Worm (Caenorhabditis elegans) whole organism, late embryonic: ENCODE data around the gene nlp-57.

Source experiments
- C08G9.2 ChIP-seq: sonication (generic microtip); optimal IDR thresholded peaks from 2 replicates; lab custom pipeline; 2016; ENCODE audit warnings: mild to moderate bottlenecking, missing genetic modification characterization, moderate library complexity, missing compliant biosample characterization
- C38D4.7 ChIP-seq: fragments of 200-800 bp; sonication (Bioruptor generic); optimal IDR thresholded peaks from 2 replicates; lab custom pipeline; 2018; ENCODE audit warnings: mild to moderate bottlenecking, missing genetic modification characterization, moderate library complexity, missing compliant biosample characterization
- F13H6.1 ChIP-seq: sonication (generic microtip); optimal IDR thresholded peaks from 2 replicates; lab custom pipeline; 2016; ENCODE audit warnings: missing genetic modification characterization, missing compliant biosample characterization
- K09A11.1 ChIP-seq: sonication (generic microtip); optimal IDR thresholded peaks from 2 replicates; lab custom pipeline; 2017; ENCODE audit warnings: antibody characterized with exemption, mild to moderate bottlenecking, missing genetic modification characterization, missing compliant biosample characterization; ENCODE audit not compliant: insufficient read depth
- Y22D7AL.16 ChIP-seq: sonication (generic microtip); optimal IDR thresholded peaks from 2 replicates; lab custom pipeline; 2016; ENCODE audit warnings: missing genetic modification characterization, missing compliant biosample characterization
- ahr-1 ChIP-seq: sonication (generic microtip); optimal IDR thresholded peaks from 2 replicates; lab custom pipeline; 2016; ENCODE audit warnings: missing genetic modification characterization, missing compliant biosample characterization
- ceh-19 ChIP-seq: fragments of 200-800 bp; sonication (Bioruptor generic); optimal IDR thresholded peaks from 2 replicates; lab custom pipeline; 2018; ENCODE audit warnings: mild to moderate bottlenecking, missing genetic modification characterization, missing compliant biosample characterization
- ceh-2 ChIP-seq: sonication (generic microtip); optimal IDR thresholded peaks from 2 replicates; lab custom pipeline; 2016; ENCODE audit warnings: missing genotype, missing genetic modification characterization, missing compliant biosample characterization
- ceh-22 ChIP-seq: sonication (generic microtip); optimal IDR thresholded peaks from 2 replicates; lab custom pipeline; 2017; ENCODE audit warnings: missing biosample characterization, missing genetic modification characterization
- ceh-30 ChIP-seq: fragments of 150-350 bp; optimal IDR thresholded peaks from 2 replicates; lab custom pipeline; 2014; ENCODE audit warnings: missing biosample characterization, missing genetic modification characterization
- ceh-34 ChIP-seq: sonication (generic microtip); optimal IDR thresholded peaks from 2 replicates; lab custom pipeline; 2016; ENCODE audit warnings: mild to moderate bottlenecking, missing genetic modification characterization, missing compliant biosample characterization
- ceh-48 ChIP-seq: sonication (generic microtip); optimal IDR thresholded peaks from 2 replicates; lab custom pipeline; 2016; ENCODE audit warnings: missing genetic modification characterization, inconsistent platforms, missing compliant biosample characterization
- ceh-6 ChIP-seq: fragments of 200-800 bp; sonication (Bioruptor generic); optimal IDR thresholded peaks from 2 replicates; lab custom pipeline; 2018; ENCODE audit warnings: mild to moderate bottlenecking, missing genetic modification characterization, missing compliant biosample characterization
- che-1 ChIP-seq: sonication (generic microtip); optimal IDR thresholded peaks from 2 replicates; lab custom pipeline; 2016; ENCODE audit warnings: mild to moderate bottlenecking, missing genetic modification characterization, missing compliant biosample characterization
- dmd-4 ChIP-seq: sonication (generic microtip); optimal IDR thresholded peaks from 2 replicates; lab custom pipeline; 2016; ENCODE audit warnings: borderline replicate concordance, missing genetic modification characterization, missing compliant biosample characterization
- dve-1 ChIP-seq: sonication (generic microtip); optimal IDR thresholded peaks from 2 replicates; lab custom pipeline; 2017; ENCODE audit warnings: antibody characterized with exemption, mild to moderate bottlenecking, missing genetic modification characterization, missing compliant biosample characterization
- ets-4 ChIP-seq: sonication (generic microtip); optimal IDR thresholded peaks from 2 replicates; lab custom pipeline; 2016; ENCODE audit warnings: missing genetic modification characterization, missing compliant biosample characterization
- eyg-1 ChIP-seq: sonication (generic microtip); optimal IDR thresholded peaks from 2 replicates; lab custom pipeline; 2016; ENCODE audit warnings: missing genotype, missing genetic modification characterization, missing compliant biosample characterization
- fkh-6 ChIP-seq: sonication (generic microtip); optimal IDR thresholded peaks from 2 replicates; lab custom pipeline; 2016; ENCODE audit warnings: missing genetic modification characterization, missing compliant biosample characterization
- gmeb-2 ChIP-seq: sonication (generic microtip); optimal IDR thresholded peaks from 2 replicates; lab custom pipeline; 2016; ENCODE audit warnings: missing genetic modification characterization, inconsistent platforms, missing compliant biosample characterization
- hlh-30 ChIP-seq: sonication (generic microtip); optimal IDR thresholded peaks from 2 replicates; lab custom pipeline; 2017; ENCODE audit warnings: antibody characterized with exemption, missing genetic modification characterization, missing compliant biosample characterization; ENCODE audit not compliant: insufficient read depth
- hlh-8 ChIP-seq: sonication (generic microtip); optimal IDR thresholded peaks from 2 replicates; lab custom pipeline; 2016; ENCODE audit warnings: missing genotype, missing genetic modification characterization, missing compliant biosample characterization
- lim-6 ChIP-seq: sonication (generic microtip); optimal IDR thresholded peaks from 2 replicates; lab custom pipeline; 2016; ENCODE audit warnings: missing genetic modification characterization, missing compliant biosample characterization
- lin-11 ChIP-seq: fragments of 200-800 bp; sonication (Bioruptor generic); optimal IDR thresholded peaks from 2 replicates; lab custom pipeline; 2018; ENCODE audit warnings: mild to moderate bottlenecking, missing genetic modification characterization, missing compliant biosample characterization
- madf-2 ChIP-seq: sonication (generic microtip); optimal IDR thresholded peaks from 2 replicates; lab custom pipeline; 2017; ENCODE audit warnings: missing genetic modification characterization, missing compliant biosample characterization
- mec-3 ChIP-seq: sonication (generic microtip); optimal IDR thresholded peaks from 2 replicates; lab custom pipeline; 2016; ENCODE audit warnings: borderline replicate concordance, missing genetic modification characterization, missing compliant biosample characterization
- nhr-11 ChIP-seq: fragments of 150-350 bp; optimal IDR thresholded peaks from 2 replicates; lab custom pipeline; 2014; ENCODE audit warnings: missing biosample characterization, missing genetic modification characterization
- npax-4 ChIP-seq: sonication (generic microtip); optimal IDR thresholded peaks from 2 replicates; lab custom pipeline; 2016; ENCODE audit warnings: missing genetic modification characterization, missing compliant biosample characterization
- odd-2 ChIP-seq: sonication (generic microtip); optimal IDR thresholded peaks from 2 replicates; lab custom pipeline; 2017; ENCODE audit warnings: antibody characterized with exemption, mild to moderate bottlenecking, missing genetic modification characterization, missing compliant biosample characterization
- pag-3 ChIP-seq: sonication (generic microtip); optimal IDR thresholded peaks from 2 replicates; lab custom pipeline; 2016; ENCODE audit warnings: missing compliant biosample characterization, missing genetic modification characterization, borderline replicate concordance
- pat-9 ChIP-seq: fragments of 200-800 bp; sonication (Bioruptor generic); optimal IDR thresholded peaks from 2 replicates; lab custom pipeline; 2018; ENCODE audit warnings: mild to moderate bottlenecking, missing genetic modification characterization, moderate library complexity, missing compliant biosample characterization
- pha-2 ChIP-seq: sonication (generic microtip); optimal IDR thresholded peaks from 2 replicates; lab custom pipeline; 2017; ENCODE audit warnings: mild to moderate bottlenecking, missing genetic modification characterization, missing compliant biosample characterization
- pha-4 ChIP-seq: fragments of 150-350 bp; optimal IDR thresholded peaks from 2 replicates; lab custom pipeline; 2018; ENCODE audit warnings: missing biosample characterization, missing genetic modification reagents, missing genetic modification characterization
- pqm-1 ChIP-seq: sonication (generic microtip); optimal IDR thresholded peaks from 2 replicates; lab custom pipeline; 2016; ENCODE audit warnings: missing genetic modification characterization, missing compliant biosample characterization
- pros-1 ChIP-seq: fragments of 150-350 bp; optimal IDR thresholded peaks from 2 replicates; lab custom pipeline; 2014; ENCODE audit warnings: missing biosample characterization, missing genetic modification reagents, missing genetic modification characterization
- rnt-1 ChIP-seq: sonication (generic microtip); optimal IDR thresholded peaks from 2 replicates; lab custom pipeline; 2016; ENCODE audit warnings: missing genetic modification characterization, missing compliant biosample characterization
- sdc-2 ChIP-seq: sonication (generic microtip); optimal IDR thresholded peaks from 2 replicates; lab custom pipeline; 2016; ENCODE audit warnings: missing genotype, missing genetic modification characterization, missing compliant biosample characterization
- tbx-2 ChIP-seq: sonication (generic microtip); optimal IDR thresholded peaks from 2 replicates; lab custom pipeline; 2016; ENCODE audit warnings: missing genetic modification characterization, missing compliant biosample characterization
- tbx-7 ChIP-seq: sonication (generic microtip); optimal IDR thresholded peaks from 2 replicates; lab custom pipeline; 2016; ENCODE audit warnings: missing genotype, missing genetic modification characterization, missing compliant biosample characterization
- unc-3 ChIP-seq, 2 experiments: fragments of 200-800 bp in 1 of 2; sonication (Bioruptor generic) in 1 of 2; sonication (generic microtip) in 1 of 2; conservative IDR thresholded peaks in 1 of 2; optimal IDR thresholded peaks in 1 of 2; 2 replicates each; pipeline versions ENCODE4 v1.3.6 to Lab custom; 2016 to 2022; ENCODE audit warnings: missing compliant biosample characterization in 2 of 2, missing genetic modification characterization in 2 of 2, missing genetic modification reagents in 1 of 2
- zip-5 ChIP-seq: sonication (generic microtip); optimal IDR thresholded peaks from 2 replicates; lab custom pipeline; 2016; ENCODE audit warnings: missing genetic modification characterization, missing compliant biosample characterization

Gene nlp-57

DNA sequence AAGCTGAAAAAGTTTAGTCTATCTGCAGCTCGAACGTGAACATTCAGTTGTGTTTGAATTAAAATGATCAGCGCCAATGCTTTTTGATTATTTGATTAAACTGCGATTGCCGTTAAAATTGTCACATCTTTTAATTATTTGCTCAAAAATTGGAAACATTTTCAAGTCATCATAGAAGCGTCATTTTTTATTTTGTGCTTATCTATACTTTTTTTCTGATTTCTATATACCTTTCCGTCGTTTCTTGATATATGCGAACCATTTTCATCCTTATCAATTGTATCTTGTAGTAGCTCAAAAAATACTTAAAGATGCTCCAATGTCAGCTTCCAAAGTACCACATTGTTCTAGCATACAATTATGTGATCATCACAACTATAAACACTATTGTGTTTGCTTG lies 34.4 kb downstream of the nlp-57 start:
- TF ChIP-seq tbx-7 (tag; lab: Kevin White, UChicago) (no peak), pag-3 (tag; lab: Kevin White, UChicago) (no peak), hlh-8 (tag; lab: Kevin White, UChicago) (no peak), sdc-2 (tag; lab: Kevin White, UChicago) (no peak), lim-6 (tag; lab: Kevin White, UChicago) (no peak)

DNA sequence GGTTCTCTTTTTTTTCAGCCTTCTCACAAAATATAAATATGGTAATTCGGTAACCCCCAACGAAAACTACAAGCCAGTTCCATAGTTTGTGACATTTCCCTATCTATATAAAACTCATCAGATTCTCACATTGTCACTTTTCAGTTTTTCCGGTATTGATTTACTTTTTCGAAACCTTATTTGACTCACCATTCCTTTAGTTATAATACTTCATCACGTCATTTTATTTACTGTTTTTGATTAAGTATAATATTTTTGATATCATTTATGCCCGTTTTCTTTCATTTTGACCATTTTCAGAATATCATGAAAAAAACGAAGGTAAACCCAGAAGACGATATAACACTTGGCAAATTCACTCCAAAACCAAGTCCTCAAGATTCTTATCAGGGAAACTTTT lies 35.0 kb downstream of the nlp-57 start, which contains the start of gene pgp-3:
Gene pgp-3 (plus strand): TSS at position 301 of the 400 bp plus-strand sequence.
- no peak for TF ChIP-seq tbx-7 (tag; lab: Kevin White, UChicago)
- no peak for TF ChIP-seq odd-2 (tag; lab: Kevin White, UChicago)
- no peak for TF ChIP-seq fkh-6 (tag; lab: Kevin White, UChicago)
- no peak for TF ChIP-seq rnt-1 (tag; lab: Kevin White, UChicago)
- TF ChIP-seq dmd-4, result no peak
- TF ChIP-seq nhr-11 (tag; lab: Kevin White, UChicago), result no peak
- TF ChIP-seq ets-4 (tag; lab: Kevin White, UChicago), result no peak

DNA sequence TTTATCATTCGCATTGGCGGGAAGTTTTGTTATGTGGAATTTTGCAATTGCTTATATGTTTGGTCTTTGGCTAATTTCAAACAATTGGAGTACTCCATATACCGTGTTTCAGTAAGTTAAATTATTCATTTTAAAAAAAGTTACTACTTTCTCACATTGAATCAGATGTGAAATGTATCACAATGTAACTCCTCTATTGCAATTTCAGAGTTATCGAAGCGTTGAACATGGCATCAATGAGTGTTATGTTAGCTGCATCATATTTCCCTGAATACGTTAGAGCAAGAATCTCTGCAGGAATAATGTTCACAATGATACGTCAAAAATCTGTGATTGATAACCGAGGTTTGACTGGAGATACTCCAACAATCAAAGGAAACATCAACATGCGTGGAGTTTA lies 39.0 kb downstream of the nlp-57 start:
- TF ChIP-seq pqm-1 (tag; lab: Kevin White, UChicago) (no peak), F13H6.1 (tag; lab: Kevin White, UChicago) (no peak), C08G9.2 (tag; lab: Kevin White, UChicago) (no peak), ahr-1 (tag; lab: Kevin White, UChicago) (no peak), dve-1 (tag; lab: Kevin White, UChicago) (no peak), rnt-1 (tag; lab: Kevin White, UChicago) (no peak), ceh-2 (tag; lab: Kevin White, UChicago) (no peak), pha-4 (tag; lab: Kevin White, UChicago) (no peak), pros-1 (tag; lab: Kevin White, UChicago) (no peak), zip-5 (no peak), gmeb-2 (tag; lab: Kevin White, UChicago) (no peak), npax-4 (tag; lab: Kevin White, UChicago) (no peak), ceh-22 (tag; lab: Kevin White, UChicago) (no peak), C38D4.7 (GFP tag; lab: Kevin White, UChicago) (no peak), pat-9 (no peak), mec-3 (no peak), Y22D7AL.16 (no peak), tbx-2 (tag; lab: Kevin White, UChicago) (no peak), madf-2 (tag; lab: Kevin White, UChicago) (no peak), tbx-7 (tag; lab: Kevin White, UChicago) (no peak)

DNA sequence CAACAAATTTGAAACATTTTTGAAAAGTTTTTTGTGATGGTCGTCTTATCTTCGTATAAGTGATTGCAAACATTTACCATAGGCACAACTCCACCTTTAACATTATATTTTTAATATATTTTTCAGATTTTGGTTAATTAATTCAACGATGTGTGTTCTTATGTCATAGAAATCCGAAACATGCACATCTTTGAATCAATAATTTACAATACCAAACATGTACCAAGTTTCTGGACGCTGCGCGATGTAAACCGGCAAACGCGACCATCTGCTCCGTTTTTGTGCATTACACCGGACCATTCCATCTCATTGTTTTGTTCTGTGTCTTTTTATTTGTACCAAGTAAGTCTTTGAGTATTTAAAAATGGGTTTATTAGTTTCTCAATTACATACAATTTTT lies 40.7 kb downstream of the nlp-57 start, which contains the start of gene pgp-4:
Gene pgp-4 (plus strand): TSS at position 301 of the 400 bp plus-strand sequence.
- TF ChIP-seq lin-11 (tag; lab: Kevin White, UChicago), result no peak
- no peak for TF ChIP-seq ets-4 (tag; lab: Kevin White, UChicago)
- no peak for TF ChIP-seq ceh-19
- TF ChIP-seq sdc-2 (tag; lab: Kevin White, UChicago), result no peak
- no peak for TF ChIP-seq Y22D7AL.16

DNA sequence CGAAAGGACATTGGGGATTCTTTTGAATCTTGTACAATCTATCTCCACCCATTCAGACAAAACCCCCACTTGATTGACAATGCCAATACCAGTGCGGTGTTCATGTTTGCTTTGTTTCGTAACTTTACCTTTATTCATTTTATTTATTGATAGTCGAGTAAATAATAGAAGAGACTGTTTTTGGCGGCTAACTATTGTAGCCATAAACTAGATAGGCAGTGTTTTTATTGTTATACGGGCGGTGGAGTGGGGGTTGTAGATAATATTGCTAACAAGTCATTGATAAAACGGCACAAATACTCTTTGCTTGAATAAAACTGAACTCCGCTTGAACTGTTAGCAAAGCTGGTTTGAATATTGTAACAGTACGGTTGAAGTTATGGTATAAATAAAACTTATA lies 48.1 kb downstream of the nlp-57 start:
- TF ChIP-seq dve-1 (tag; lab: Kevin White, UChicago) (no peak), ceh-6 (no peak), ceh-30 (tag; lab: Kevin White, UChicago) (no peak), hlh-30 (tag; lab: Kevin White, UChicago) (no peak), pha-4 (tag; lab: Kevin White, UChicago) (no peak), pag-3 (tag; lab: Kevin White, UChicago) (no peak), pros-1 (tag; lab: Kevin White, UChicago) (no peak), ceh-34 (tag; lab: Kevin White, UChicago) (no peak), ceh-48 (tag; lab: Kevin White, UChicago) (no peak), unc-3 (GFP tag; conservative IDR thresholded peaks at IDR 0.05; lab: Robert Waterston, UW) (no peak), unc-3 (tag; optimal IDR thresholded peaks at IDR 0.05; lab: Kevin White, UChicago) (no peak), eyg-1 (tag; lab: Kevin White, UChicago) (no peak), lim-6 (tag; lab: Kevin White, UChicago) (no peak), Y22D7AL.16 (no peak), K09A11.1 (no peak), che-1 (tag; lab: Kevin White, UChicago) (no peak), pha-2 (tag; lab: Kevin White, UChicago) (no peak)
- TF ChIP-seq, all 69 proteins: peak for 0
